Fruit fly (Drosophila melanogaster) whole organism: ENCODE results near the gene CG32264.
A peak's percentile ranks its signal among the peaks of the same experiment; 100 is the strongest.

Experiments used
- CG8478 ChIP-seq: fragments of >200 bp; optimal IDR thresholded peaks from 2 replicates; lab custom pipeline; 2018; ENCODE audit warnings: inconsistent platforms
- Dll ChIP-seq: fragments of >200 bp; optimal IDR thresholded peaks from 2 replicates; lab custom pipeline; 2017
- EcR ChIP-seq, 2 experiments: fragments of >200 bp; optimal IDR thresholded peaks; 2 replicates each; lab custom pipeline; 2017; ENCODE audit warnings: missing biosample characterization in 2 of 2, missing genetic modification characterization in 2 of 2, missing genetic modification reagents in 2 of 2
- pan ChIP-seq: fragments of >200 bp; optimal IDR thresholded peaks from 2 replicates; lab custom pipeline; 2017
- psq ChIP-seq: fragments of >200 bp; optimal IDR thresholded peaks from 2 replicates; lab custom pipeline; 2017
- usp ChIP-seq: fragments of >200 bp; optimal IDR thresholded peaks from 2 replicates; lab custom pipeline; 2017; ENCODE audit warnings: missing biosample characterization, missing genetic modification characterization, mixed read lengths

The CG32264 gene

dm6 chr3L:3786344-3787076 lies 19.7 kb downstream of the CG32264 start:
- TF ChIP-seq CG8478 (lab: Kevin White, UChicago) (no peak), EcR (GFP tag; optimal IDR thresholded peaks at IDR 0.05; lab: Kevin White, UChicago) (no peak), usp (GFP tag; lab: Kevin White, UChicago) (no peak), Dll (lab: Kevin White, UChicago) (no peak)

DNA sequence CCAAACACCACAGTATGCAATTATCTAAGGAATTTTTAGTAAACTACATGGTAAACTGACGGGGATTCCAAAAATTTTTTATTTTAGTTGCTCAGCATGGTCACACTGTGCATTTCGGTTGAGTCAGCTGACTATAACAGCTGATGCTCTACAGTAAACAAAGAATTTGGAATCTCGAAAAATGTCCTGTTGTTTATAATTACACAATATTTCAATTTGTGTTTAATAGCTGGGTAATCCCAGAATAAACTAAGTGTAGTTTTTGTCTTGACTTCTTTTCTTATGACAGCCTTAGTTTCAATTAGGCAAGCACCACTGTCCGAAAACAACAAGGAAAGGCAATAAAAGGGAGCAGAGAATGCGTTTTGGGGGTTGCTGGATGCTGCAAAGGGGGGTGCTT lies 20.6 kb downstream of the CG32264 start:
- TF ChIP-seq usp (GFP tag; lab: Kevin White, UChicago) = no peak
- no peak for TF ChIP-seq pan
- no peak for TF ChIP-seq EcR (GFP tag; optimal IDR thresholded peaks at IDR 0.05; lab: Kevin White, UChicago)
- TF ChIP-seq Dll (lab: Kevin White, UChicago) = no peak
- no peak for TF ChIP-seq CG8478 (lab: Kevin White, UChicago)
- no peak for TF ChIP-seq psq (lab: Kevin White, UChicago)

dm6 chr3L:3785002-3785661 lies 21.1 kb downstream of the CG32264 start:
- peak; percentile 44 for TF ChIP-seq CG8478 (lab: Kevin White, UChicago)
- TF ChIP-seq usp (GFP tag; lab: Kevin White, UChicago) = no peak

DNA sequence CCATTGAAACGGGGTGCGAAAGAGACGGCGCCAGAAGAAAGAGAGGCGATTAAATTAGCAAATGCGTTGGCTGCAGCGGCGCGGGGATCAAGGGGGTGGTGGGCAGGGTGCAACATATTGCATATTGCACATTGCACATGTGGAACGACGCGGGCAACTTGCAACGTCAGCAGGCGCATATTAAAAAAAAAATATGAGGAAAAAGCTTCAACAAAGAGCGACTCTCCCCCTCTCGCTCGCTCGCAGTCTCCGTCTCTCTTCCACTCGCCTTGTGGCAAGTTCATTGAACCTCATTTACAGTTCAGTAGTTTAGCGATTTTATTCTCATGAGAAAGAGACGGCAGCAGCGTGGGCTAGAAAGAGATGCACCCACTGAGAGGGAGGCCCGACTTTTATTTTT lies 22.3 kb downstream of the CG32264 start:
- TF ChIP-seq Dll (lab: Kevin White, UChicago) (no peak), EcR (GFP tag; optimal IDR thresholded peaks at IDR 0.05; lab: Kevin White, UChicago) (peak; percentile 57 to 91)

- TF ChIP-seq usp (GFP tag; lab: Kevin White, UChicago) (no peak), pan (no peak), Dll (lab: Kevin White, UChicago) (no peak), CG8478 (lab: Kevin White, UChicago) (no peak), EcR (GFP tag; optimal IDR thresholded peaks at IDR 0.05; lab: Kevin White, UChicago) (no peak), psq (lab: Kevin White, UChicago) (no peak)
Measured at dm6 chr3L:3783436-3783835, 22.8 kb downstream of the CG32264 start.

dm6 chr3L:3782584-3783218 lies 23.6 kb downstream of the CG32264 start:
- TF ChIP-seq psq (lab: Kevin White, UChicago) = no peak
- no peak for TF ChIP-seq Dll (lab: Kevin White, UChicago)

DNA sequence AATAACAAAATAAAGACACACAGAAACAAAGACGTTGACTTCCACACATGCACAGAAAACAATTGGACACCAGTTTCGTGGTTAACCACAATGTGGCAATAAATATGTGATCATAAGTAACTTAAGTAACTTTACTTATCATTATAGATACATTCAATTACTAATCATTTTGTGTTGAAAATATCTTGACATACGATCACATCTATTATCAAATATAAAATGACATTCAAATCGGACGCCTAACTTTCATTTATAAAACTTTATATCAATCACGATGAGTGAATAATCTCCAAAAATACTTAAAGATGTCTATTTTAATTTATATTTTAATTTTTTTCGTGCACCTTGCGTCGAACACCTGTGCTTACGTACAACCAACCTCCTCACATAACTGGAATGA lies 27.8 kb downstream of the CG32264 start:
- TF ChIP-seq CG8478 (lab: Kevin White, UChicago) (no peak), psq (lab: Kevin White, UChicago) (no peak), Dll (lab: Kevin White, UChicago) (no peak), pan (no peak), EcR (GFP tag; optimal IDR thresholded peaks at IDR 0.05; lab: Kevin White, UChicago) (no peak), usp (GFP tag; lab: Kevin White, UChicago) (no peak)

DNA sequence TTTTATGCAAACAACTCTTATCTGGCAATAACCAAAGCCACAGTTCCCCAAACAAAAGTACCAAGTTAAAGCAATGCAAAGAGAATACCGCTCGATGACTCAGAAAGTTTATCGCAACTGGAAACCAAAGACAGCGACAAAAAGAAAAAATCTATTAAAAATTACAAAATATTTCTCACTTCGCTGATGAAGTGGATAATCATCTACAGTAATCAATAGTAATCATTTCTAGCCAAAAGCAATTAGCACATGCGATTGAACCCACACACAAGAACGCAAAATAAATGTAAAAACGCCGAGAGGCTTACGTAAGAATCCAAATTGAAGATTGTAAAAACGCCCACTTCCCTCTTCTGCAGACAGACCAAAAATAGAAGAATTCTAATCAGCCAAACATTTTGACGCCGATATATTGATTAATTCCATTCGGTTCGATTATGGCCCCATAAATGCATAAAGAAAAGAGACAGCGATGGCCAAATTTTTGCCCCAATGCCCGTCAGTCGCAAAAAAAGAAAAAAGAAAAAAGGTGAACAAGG lies 29.6 kb downstream of the CG32264 start:
- no peak for TF ChIP-seq psq (lab: Kevin White, UChicago)
- TF ChIP-seq CG8478 (lab: Kevin White, UChicago) = no peak
- no peak for TF ChIP-seq Dll (lab: Kevin White, UChicago)
- no peak for TF ChIP-seq pan

DNA sequence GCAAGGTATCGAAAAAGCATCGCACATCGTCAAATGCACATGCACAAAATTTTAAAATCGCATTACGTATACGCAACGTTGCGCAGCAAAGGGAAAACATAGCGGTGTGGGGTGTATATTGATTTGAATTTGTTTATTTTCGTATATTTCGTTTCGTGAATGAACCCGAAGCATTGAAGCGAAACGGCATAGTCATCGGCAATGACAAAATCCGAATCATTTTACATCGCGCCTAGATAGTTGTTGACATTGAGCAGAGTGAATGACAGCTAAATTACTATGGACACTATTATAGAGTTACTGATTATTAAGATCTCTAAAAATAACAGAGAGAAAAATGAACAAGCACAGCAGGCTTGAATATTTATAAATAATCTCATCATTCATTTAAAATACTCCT lies 32.9 kb downstream of the CG32264 start:
- TF ChIP-seq usp (GFP tag; lab: Kevin White, UChicago) (no peak), CG8478 (lab: Kevin White, UChicago) (no peak), pan (no peak), EcR (GFP tag; optimal IDR thresholded peaks at IDR 0.05; lab: Kevin White, UChicago) (no peak), psq (lab: Kevin White, UChicago) (no peak), Dll (lab: Kevin White, UChicago) (no peak)

DNA sequence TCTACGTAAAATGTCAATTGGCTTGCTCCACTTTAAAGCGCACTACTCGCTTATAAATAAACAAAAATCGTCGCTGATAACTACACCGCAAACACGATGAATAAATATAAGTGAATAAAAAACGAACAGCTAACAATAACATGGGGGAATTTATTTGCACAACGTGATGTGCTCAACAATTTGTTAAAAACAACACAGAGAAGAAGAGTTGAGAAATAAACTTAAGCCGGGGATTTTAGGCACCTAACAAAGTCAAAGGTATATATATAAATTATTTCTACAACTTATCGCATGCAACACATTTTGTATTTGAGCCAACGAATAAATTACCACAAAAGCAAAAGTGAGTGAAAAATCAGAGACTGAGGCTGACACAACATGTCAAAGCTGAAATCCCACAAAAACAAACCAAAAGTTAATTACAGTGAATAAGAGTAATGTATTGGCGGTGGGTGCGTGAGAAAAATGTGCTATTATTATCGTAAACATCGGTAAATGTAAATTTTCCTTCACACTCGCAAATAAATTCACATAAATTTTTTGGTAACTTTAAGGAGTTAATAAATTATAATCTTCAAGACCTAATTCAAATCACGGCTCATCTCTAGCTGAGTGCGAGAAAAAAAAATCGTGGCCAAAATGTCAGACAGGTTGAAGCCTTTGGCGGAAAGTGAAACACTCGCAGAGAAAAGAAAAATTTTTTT lies 33.8 kb downstream of the CG32264 start:
- TF ChIP-seq pan (no peak), EcR (GFP tag; optimal IDR thresholded peaks at IDR 0.05; lab: Kevin White, UChicago) (no peak), usp (GFP tag; lab: Kevin White, UChicago) (no peak)

DNA sequence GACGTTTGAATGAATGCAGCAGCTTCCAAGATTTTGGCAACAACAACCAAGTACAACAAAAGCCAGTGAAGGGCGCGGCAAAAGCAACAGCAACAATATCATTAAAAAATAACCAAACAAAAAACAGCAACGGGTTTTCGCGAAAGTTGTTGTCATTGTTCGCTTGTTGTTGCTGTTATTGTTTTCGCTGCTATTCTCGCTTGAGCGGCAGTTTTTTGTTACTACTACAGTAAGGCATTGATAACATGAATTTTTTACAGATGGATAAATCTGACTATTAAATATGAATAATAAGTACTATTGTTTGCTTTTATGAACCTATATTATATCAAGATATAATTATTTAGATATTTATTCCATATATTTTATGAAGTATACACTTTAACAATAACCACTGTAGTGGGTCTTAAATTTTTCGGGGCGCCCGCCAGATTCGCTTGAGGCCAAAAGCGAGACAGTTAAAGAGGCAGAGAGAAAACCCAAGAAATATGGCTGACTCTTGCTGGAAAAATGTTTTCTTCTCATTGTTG lies 34.8 kb downstream of the CG32264 start:
- TF ChIP-seq CG8478 (lab: Kevin White, UChicago) (no peak), Dll (lab: Kevin White, UChicago) (no peak), psq (lab: Kevin White, UChicago) (no peak), EcR (GFP tag; optimal IDR thresholded peaks at IDR 0.05; lab: Kevin White, UChicago) (no peak), usp (GFP tag; lab: Kevin White, UChicago) (no peak), pan (no peak)
